Worm (Caenorhabditis elegans) whole organism, early embryonic: ENCODE data around the gene gmap-3.

Experiments
- ama-1 ChIP-seq: fragments of 150-350 bp; optimal IDR thresholded peaks from 2 replicates; lab custom pipeline; 2014
- ceh-36 ChIP-seq: sonication (generic microtip); optimal IDR thresholded peaks from 2 replicates; lab custom pipeline; 2016; ENCODE audit warnings: missing genetic modification characterization, inconsistent platforms, missing compliant biosample characterization
- tra-4 ChIP-seq: sonication (generic microtip); optimal IDR thresholded peaks from 2 replicates; lab custom pipeline; 2017; ENCODE audit warnings: missing genetic modification characterization, missing compliant biosample characterization

DNA sequence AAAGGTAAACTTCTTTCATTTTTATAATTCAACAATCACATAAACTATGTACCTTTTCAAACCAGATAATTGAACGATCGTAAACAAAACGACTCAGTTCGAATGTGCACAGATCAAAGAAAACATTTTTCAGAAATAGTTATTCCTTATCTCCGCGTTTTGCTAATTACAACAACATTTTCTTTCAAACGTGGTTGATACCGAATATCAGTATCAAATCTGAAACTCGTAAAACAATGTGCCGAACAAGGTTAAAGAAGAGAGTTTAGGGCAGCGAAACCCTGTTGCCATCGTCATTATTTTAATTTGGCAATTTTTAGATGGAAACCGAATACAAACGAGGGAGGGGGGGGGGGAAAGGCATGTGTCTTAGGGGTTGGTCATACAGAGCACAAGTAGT, 40.6 kb upstream of the gmap-3 start, which contains the start of gene scav-4:
- TF ChIP-seq ceh-36 (tag; lab: Kevin White, UChicago) = no peak
- TF ChIP-seq tra-4 (tag; lab: Kevin White, UChicago) = no peak
- no peak for TF ChIP-seq ama-1 (lab: Kevin White, UChicago)
